Worm (Caenorhabditis elegans) whole organism, midembryonic: ENCODE data around the gene srh-172.

ENCODE experiments used
- T22C8.4 ChIP-seq: fragments of 200-800 bp; sonication (Bioruptor generic); IDR thresholded peaks from 2 replicates; pipeline ENCODE4 v1.3.6; 2022; ENCODE audit warnings: missing genetic modification characterization, missing compliant biosample characterization
- cog-1 ChIP-seq: sonication (generic microtip); optimal IDR thresholded peaks from 2 replicates; lab custom pipeline; 2016; ENCODE audit warnings: missing genetic modification characterization, missing compliant biosample characterization
- flt-1 ChIP-seq: fragments of 200-800 bp; sonication (Bioruptor generic); IDR thresholded peaks from 2 replicates; pipeline ENCODE4 v1.3.6; 2022; ENCODE audit warnings: missing genetic modification characterization, missing compliant biosample characterization
- klf-2 ChIP-seq: fragments of 200-800 bp; sonication (Bioruptor generic); conservative IDR thresholded peaks from 2 replicates; pipeline ENCODE4 v1.3.6; 2022; ENCODE audit warnings: missing genetic modification reagents, missing genetic modification characterization, missing compliant biosample characterization
- med-1 ChIP-seq: sonication (generic microtip); optimal IDR thresholded peaks from 2 replicates; lab custom pipeline; 2017; ENCODE audit warnings: missing genetic modification characterization, mild to moderate bottlenecking, missing compliant biosample characterization, antibody characterized with exemption, missing genetic modification reagents; ENCODE audit not compliant: insufficient read depth
- ref-1 ChIP-seq: fragments of 200-800 bp; sonication (Bioruptor generic); conservative IDR thresholded peaks from 2 replicates; pipeline ENCODE4 v1.3.6; 2022; ENCODE audit warnings: missing genetic modification reagents, missing genetic modification characterization, missing compliant biosample characterization
- tab-1 ChIP-seq: fragments of 200-800 bp; sonication (Bioruptor generic); IDR thresholded peaks from 2 replicates; pipeline ENCODE4 v1.3.6; 2022; ENCODE audit warnings: missing genetic modification characterization, missing compliant biosample characterization
- ztf-23 ChIP-seq: fragments of 200-800 bp; sonication (Bioruptor generic); IDR thresholded peaks from 2 replicates; pipeline ENCODE4 v1.3.6; 2022; ENCODE audit warnings: missing genetic modification reagents, missing genetic modification characterization, missing compliant biosample characterization
- ztf-29 ChIP-seq: fragments of 200-800 bp; sonication (Bioruptor generic); IDR thresholded peaks from 2 replicates; pipeline ENCODE4 v1.3.6; 2022; ENCODE audit warnings: missing genetic modification reagents, missing genetic modification characterization, missing compliant biosample characterization

srh-172 gene

DNA sequence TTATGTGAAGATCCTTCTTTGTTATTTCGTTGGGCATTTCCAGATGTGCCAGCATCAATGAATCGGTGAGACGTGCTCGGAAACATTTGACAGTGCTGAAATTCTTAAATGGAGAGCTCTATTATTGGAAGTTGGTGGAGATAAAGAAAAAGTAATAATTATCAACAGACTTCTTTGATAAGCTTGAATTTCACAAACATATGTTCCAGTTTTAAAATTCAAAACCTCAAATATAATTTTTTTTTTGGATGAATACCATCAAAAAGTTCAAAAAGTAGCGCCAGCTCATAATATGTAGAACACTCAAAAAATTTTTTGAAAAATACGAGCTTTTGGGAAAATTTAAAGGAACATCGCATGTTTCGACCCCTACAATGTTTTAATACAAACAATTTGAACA is 35.2 kb downstream of the srh-172 start, which contains the start of gene Y60A3A.25:
Y60A3A.25 (minus strand) TSS at position 101 of the 400 bp plus-strand sequence.
- TF ChIP-seq ref-1 (GFP tag; lab: Robert Waterston, UW) (no peak), ztf-29 (GFP tag; lab: Robert Waterston, UW) (no peak), cog-1 (tag; lab: Kevin White, UChicago) (no peak), med-1 (GFP tag; lab: Kevin White, UChicago) (no peak)

ce11 chrV:19994665-19995064 is 35.8 kb downstream of the srh-172 start:
- TF ChIP-seq med-1 (GFP tag; lab: Kevin White, UChicago) (no peak), klf-2 (GFP tag; lab: Robert Waterston, UW) (no peak), ztf-23 (GFP tag; lab: Robert Waterston, UW) (no peak), ztf-29 (GFP tag; lab: Robert Waterston, UW) (no peak), tab-1 (GFP tag; lab: Robert Waterston, UW) (no peak), ref-1 (GFP tag; lab: Robert Waterston, UW) (no peak)

DNA sequence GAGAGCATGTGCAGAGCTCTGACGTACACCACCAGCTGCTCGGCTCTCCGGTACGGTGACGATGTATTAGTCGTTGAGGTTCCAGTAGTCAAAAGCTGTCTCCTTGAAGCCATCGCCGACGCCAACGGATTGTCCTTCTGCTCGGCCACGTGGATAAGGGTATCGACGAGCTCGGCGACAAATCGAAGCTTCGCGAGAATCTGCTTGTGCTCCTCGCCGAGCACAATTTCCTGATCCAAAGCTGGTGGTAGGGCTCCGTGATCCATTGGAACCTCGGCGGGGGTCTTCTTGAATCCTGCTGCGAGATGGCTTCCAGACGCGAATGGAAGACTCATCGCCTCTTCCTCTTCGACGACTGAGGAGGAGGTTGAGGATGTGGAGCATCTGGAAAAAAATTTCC is 38.6 kb downstream of the srh-172 start:
- TF ChIP-seq med-1 (GFP tag; lab: Kevin White, UChicago): no peak
- TF ChIP-seq ztf-29 (GFP tag; lab: Robert Waterston, UW): no peak
- no peak for TF ChIP-seq cog-1 (tag; lab: Kevin White, UChicago)
- no peak for TF ChIP-seq T22C8.4 (GFP tag; lab: Robert Waterston, UW)
- TF ChIP-seq ztf-23 (GFP tag; lab: Robert Waterston, UW): no peak
- no peak for TF ChIP-seq tab-1 (GFP tag; lab: Robert Waterston, UW)
- no peak for TF ChIP-seq klf-2 (GFP tag; lab: Robert Waterston, UW)
- TF ChIP-seq flt-1 (GFP tag; lab: Robert Waterston, UW): no peak
- no peak for TF ChIP-seq ref-1 (GFP tag; lab: Robert Waterston, UW)

DNA sequence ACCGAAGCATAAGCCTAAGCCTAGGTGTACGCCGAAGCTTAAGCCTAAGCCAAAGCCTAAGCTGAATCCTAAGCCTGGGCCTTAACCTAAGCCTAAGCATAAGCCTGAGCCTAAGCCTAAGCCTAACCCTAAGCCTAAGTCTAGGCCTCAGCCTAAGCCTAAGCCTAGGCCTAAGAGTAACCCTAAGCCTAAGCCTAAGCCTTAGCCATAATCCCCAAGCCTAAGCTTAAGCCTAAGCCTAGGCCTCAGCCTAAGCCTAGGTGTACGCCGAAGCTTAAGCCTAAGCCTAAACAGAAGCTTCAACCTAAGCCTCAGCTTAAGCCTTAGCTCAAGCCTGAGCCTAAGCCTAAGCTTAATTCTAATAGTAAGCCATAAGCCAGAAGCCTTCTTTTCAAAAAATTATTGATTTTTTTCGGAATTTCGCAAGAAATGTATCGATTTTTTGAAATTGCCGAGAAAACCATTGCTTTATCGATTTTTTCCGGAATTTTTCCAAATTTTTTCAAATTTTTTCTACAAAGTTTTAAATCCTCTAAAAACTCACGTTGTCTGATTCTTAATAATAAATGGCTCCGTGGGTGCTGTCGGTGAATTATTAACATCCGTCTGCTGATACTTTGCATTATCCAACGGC is 39.5 kb downstream of the srh-172 start:
- TF ChIP-seq tab-1 (GFP tag; lab: Robert Waterston, UW) (no peak), ztf-23 (GFP tag; lab: Robert Waterston, UW) (no peak), med-1 (GFP tag; lab: Kevin White, UChicago) (no peak), T22C8.4 (GFP tag; lab: Robert Waterston, UW) (peak; percentile 81), cog-1 (tag; lab: Kevin White, UChicago) (no peak), ztf-29 (GFP tag; lab: Robert Waterston, UW) (peak; percentile 89; the same call in 1 of the 2 replicates), klf-2 (GFP tag; lab: Robert Waterston, UW) (no peak), flt-1 (GFP tag; lab: Robert Waterston, UW) (no peak), ref-1 (GFP tag; lab: Robert Waterston, UW) (no peak)

ce11 chrV:19999100-19999499 is 40.3 kb downstream of the srh-172 start:
- TF ChIP-seq T22C8.4 (GFP tag; lab: Robert Waterston, UW): 0 out of 2 replicates have a peak, but pooled peaks have one; percentile 36
- TF ChIP-seq med-1 (GFP tag; lab: Kevin White, UChicago): no peak

DNA sequence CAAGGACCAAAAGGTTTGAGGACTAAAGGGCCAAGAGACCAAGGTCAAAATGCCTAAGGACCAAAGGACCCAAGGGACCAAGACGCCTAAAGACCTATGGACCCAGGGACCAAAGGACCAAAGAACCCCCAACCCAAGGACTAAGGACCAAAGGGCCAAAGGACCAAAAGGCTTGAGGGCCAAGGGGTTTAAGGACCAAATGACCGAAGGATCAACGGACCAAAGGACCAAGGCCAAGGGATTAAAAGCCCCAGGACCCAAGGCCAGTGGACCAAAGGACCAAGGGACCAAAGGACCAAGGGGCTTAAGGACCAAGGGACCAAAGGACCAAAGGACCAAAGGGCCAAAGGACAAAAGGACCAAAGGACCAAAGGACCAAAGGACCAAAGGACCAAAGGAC is 40.9 kb downstream of the srh-172 start:
- no peak for TF ChIP-seq ztf-23 (GFP tag; lab: Robert Waterston, UW)
- no peak for TF ChIP-seq ref-1 (GFP tag; lab: Robert Waterston, UW)
- no peak for TF ChIP-seq ztf-29 (GFP tag; lab: Robert Waterston, UW)
- no peak for TF ChIP-seq tab-1 (GFP tag; lab: Robert Waterston, UW)
- TF ChIP-seq cog-1 (tag; lab: Kevin White, UChicago): no peak
- no peak for TF ChIP-seq T22C8.4 (GFP tag; lab: Robert Waterston, UW)
- no peak for TF ChIP-seq med-1 (GFP tag; lab: Kevin White, UChicago)
- TF ChIP-seq klf-2 (GFP tag; lab: Robert Waterston, UW): no peak
- TF ChIP-seq flt-1 (GFP tag; lab: Robert Waterston, UW): no peak

DNA sequence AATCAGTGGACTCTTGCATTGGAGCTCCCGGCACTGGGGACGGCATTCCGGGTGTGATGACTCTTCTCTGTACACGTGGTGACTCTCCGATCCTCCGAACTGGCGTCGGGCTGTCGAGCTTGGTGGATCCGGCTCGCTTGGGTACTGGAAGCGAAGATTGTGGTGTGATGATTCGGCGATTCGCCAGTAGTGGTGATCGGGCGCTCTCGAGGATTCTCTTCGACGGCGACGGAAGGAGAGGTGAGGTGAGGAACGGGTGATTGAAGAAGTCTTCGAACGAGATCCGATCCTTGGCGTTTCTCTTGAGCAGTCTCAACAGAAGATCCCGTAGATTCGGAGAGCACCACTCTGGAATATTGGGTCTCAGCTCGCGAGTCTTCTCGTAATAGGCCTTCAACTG is 41.8 kb downstream of the srh-172 start:
- TF ChIP-seq ztf-29 (GFP tag; lab: Robert Waterston, UW) (no peak), med-1 (GFP tag; lab: Kevin White, UChicago) (no peak)

DNA sequence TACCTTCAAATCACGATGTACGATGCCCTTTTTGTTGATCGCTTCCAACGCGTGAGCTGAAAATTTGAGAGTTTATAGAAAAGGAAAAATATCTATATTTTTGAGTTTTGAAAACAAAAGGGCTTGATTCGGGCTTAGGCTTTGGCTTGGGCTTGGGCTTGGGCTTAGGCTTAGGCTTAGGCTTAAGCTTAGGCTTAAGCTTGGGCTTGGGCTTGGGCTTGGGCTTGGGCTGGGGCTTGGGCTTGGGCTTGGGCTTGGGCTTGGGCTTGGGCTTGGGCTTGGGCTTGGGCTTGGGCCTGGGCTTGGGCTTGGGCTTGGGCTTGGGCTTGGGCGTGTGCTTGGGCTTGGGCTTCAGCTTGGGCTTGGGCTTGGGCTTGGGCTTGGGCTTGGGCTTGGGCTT is 43.4 kb downstream of the srh-172 start:
- no peak for TF ChIP-seq med-1 (GFP tag; lab: Kevin White, UChicago)
- peak; percentile 76; the same call in 1 of the 2 replicates for TF ChIP-seq ztf-29 (GFP tag; lab: Robert Waterston, UW)

DNA sequence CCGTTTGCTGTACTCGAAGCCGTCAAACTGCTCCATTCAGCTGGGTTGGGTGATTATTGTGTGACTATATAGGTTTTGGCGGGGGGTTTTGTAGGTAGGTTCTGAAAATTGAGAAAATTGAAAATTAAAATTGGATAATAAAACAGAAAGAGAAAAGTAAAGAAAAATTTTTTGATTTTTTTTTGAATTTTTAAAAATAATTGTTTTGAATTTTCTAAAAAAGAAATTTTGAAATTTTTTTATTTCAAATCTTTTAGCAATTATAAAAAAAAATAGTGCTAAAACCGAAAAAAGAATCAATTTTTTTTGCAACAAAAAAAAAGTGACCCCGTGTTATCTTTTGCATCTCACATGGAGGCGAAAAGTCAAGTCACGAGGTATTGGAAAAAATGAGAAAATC is 45.5 kb downstream of the srh-172 start, which contains the start of gene unc-51:
unc-51 (minus strand) TSS at position 101 of the 400 bp plus-strand sequence.
- TF ChIP-seq T22C8.4 (GFP tag; lab: Robert Waterston, UW): no peak
- no peak for TF ChIP-seq ztf-23 (GFP tag; lab: Robert Waterston, UW)
- no peak for TF ChIP-seq flt-1 (GFP tag; lab: Robert Waterston, UW)
- no peak for TF ChIP-seq ref-1 (GFP tag; lab: Robert Waterston, UW)
- no peak for TF ChIP-seq cog-1 (tag; lab: Kevin White, UChicago)
- no peak for TF ChIP-seq tab-1 (GFP tag; lab: Robert Waterston, UW)
- no peak for TF ChIP-seq med-1 (GFP tag; lab: Kevin White, UChicago)
- TF ChIP-seq ztf-29 (GFP tag; lab: Robert Waterston, UW): no peak
- no peak for TF ChIP-seq klf-2 (GFP tag; lab: Robert Waterston, UW)

DNA sequence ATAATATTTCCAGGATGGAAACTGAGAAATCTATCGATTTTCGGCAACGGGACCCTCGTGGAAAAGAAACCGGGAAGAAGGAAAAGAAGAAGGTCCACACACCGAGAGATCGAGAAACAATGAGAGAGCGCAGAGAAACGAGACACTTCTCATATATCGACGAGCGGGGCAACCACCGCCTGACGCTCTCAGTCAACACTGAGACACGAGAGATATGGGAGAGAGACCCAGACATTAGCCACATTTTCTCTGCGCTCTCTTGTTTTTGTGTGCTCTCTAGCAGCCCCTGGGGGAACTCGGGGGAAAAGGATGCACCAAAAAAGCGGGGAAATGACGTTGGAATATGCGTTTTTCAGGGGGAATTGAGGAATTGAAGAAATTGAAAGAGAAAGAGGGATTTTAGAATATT is 46.9 kb downstream of the srh-172 start:
- TF ChIP-seq T22C8.4 (GFP tag; lab: Robert Waterston, UW) (peak; percentile 84), tab-1 (GFP tag; lab: Robert Waterston, UW) (0 out of 2 replicates have a peak, but pooled peaks have one; percentile 19), med-1 (GFP tag; lab: Kevin White, UChicago) (no peak), cog-1 (tag; lab: Kevin White, UChicago) (peak; percentile 4)
